Fruit fly (Drosophila melanogaster): Measurements from ENCODE around the gene CG9072.

CG9072 gene

dm6 chrX:15089146-15089698 lies 6.6 kb downstream of the CG9072 start, which contains the start of gene Rab3-GEF (continued):
- TF ChIP-seq H15 (GFP tag; IDR thresholded peaks at IDR 0.05) (no peak), Myb (GFP tag; optimal IDR thresholded peaks at IDR 0.05) (no peak), Six4 (GFP tag; optimal IDR thresholded peaks at IDR 0.05) (no peak), CG7372 (GFP tag; IDR thresholded peaks at IDR 0.05) (no peak), CG4360 (GFP tag; IDR thresholded peaks at IDR 0.05) (no peak), MBD-R2 (GFP tag; IDR thresholded peaks at IDR 0.05) (no peak), row (GFP tag; IDR thresholded peaks at IDR 0.05) (peak; percentile 53; the same call in 2 of the 3 replicates), CG3065 (GFP tag; optimal IDR thresholded peaks at IDR 0.05) (no peak), Sry-δ (GFP tag; optimal IDR thresholded peaks at IDR 0.05) (peak; percentile 14), CHES-1-like (GFP tag; optimal IDR thresholded peaks at IDR 0.05) (no peak), CG7745 (tag; optimal IDR thresholded peaks at IDR 0.05) (no peak), Sox100B (GFP tag; optimal IDR thresholded peaks at IDR 0.05) (no peak), maf-S (GFP tag; optimal IDR thresholded peaks at IDR 0.05) (no peak), abd-A (tag; optimal IDR thresholded peaks at IDR 0.05) (peak; percentile 34), sima (GFP tag; optimal IDR thresholded peaks at IDR 0.05) (no peak), Dek (tag; optimal IDR thresholded peaks at IDR 0.05) (no peak)

- TF ChIP-seq Eip74EF (GFP tag; optimal IDR thresholded peaks at IDR 0.05) (no peak), Xbp1 (GFP tag; optimal IDR thresholded peaks at IDR 0.05) (peak; percentile 69), Lpt (GFP tag; optimal IDR thresholded peaks at IDR 0.05) (no peak), Kr (GFP tag; optimal IDR thresholded peaks at IDR 0.05) (no peak), da (GFP tag; optimal IDR thresholded peaks at IDR 0.05) (no peak), Gsc (GFP tag; IDR thresholded peaks at IDR 0.05) (no peak), Sin3A (optimal IDR thresholded peaks at IDR 0.05) (peak; percentile 17), chinmo (GFP tag; IDR thresholded peaks at IDR 0.05; ENCODE audit: partially characterized antibody) (0 out of 4 replicates have a peak, but pooled peaks have one; percentile 62), wdn (GFP tag; IDR thresholded peaks at IDR 0.05) (0 out of 2 replicates have a peak, but pooled peaks have one; percentile 30), CG2202 (tag; optimal IDR thresholded peaks at IDR 0.05) (peak; percentile 33), B-H1 (GFP tag; IDR thresholded peaks at IDR 0.05) (peak; percentile 60), CG5245 (GFP tag; optimal IDR thresholded peaks at IDR 0.05) (peak; percentile 16), gcm (GFP tag; optimal IDR thresholded peaks at IDR 0.05) (peak; percentile 41), sc (optimal IDR thresholded peaks at IDR 0.05) (no peak), sc (GFP tag; optimal IDR thresholded peaks at IDR 0.05) (no peak), bigmax (GFP tag; optimal IDR thresholded peaks at IDR 0.05) (no peak), Six4 (GFP tag; optimal IDR thresholded peaks at IDR 0.05) (peak; percentile 53), Dip2 (GFP tag; IDR thresholded peaks at IDR 0.05) (no peak), fd102C (GFP tag; optimal IDR thresholded peaks at IDR 0.05) (no peak), CG34224 (GFP tag; IDR thresholded peaks at IDR 0.05; ENCODE audit: partially characterized antibody) (peak; percentile 73; the same call in 2 of the 3 replicates), ken (GFP tag; IDR thresholded peaks at IDR 0.05) (peak; percentile 56; the same call in 1 of the 3 replicates), CG7357 (GFP tag; IDR thresholded peaks at IDR 0.05) (0 out of 3 replicates have a peak, but pooled peaks have one; percentile 35), Mrtf (GFP tag; IDR thresholded peaks at IDR 0.05) (0 out of 3 replicates have a peak, but pooled peaks have one; percentile 5), CG1832 (GFP tag; optimal IDR thresholded peaks at IDR 0.05) (peak; percentile 69), ash1 (GFP tag; optimal IDR thresholded peaks at IDR 0.05) (no peak), CG7786 (GFP tag; optimal IDR thresholded peaks at IDR 0.05) (no peak), Jarid2 (GFP tag; optimal IDR thresholded peaks at IDR 0.05) (no peak), peb (GFP tag; IDR thresholded peaks at IDR 0.05) (peak; percentile 40; the same call in 1 of the 2 replicates), CG11085 (GFP tag; IDR thresholded peaks at IDR 0.05) (peak; percentile 60; the same call in 1 of the 2 replicates), ATbp (GFP tag; optimal IDR thresholded peaks at IDR 0.05) (peak; percentile 19), fd3F (GFP tag; optimal IDR thresholded peaks at IDR 0.05) (peak; percentile 55), Atf6 (GFP tag; IDR thresholded peaks at IDR 0.05) (peak; percentile 49), crol (GFP tag; IDR thresholded peaks at IDR 0.05) (no peak), BtbVII (GFP tag; optimal IDR thresholded peaks at IDR 0.05) (no peak)
Observed at dm6 chrX:15085777-15086510, 9.9 kb downstream of the CG9072 start, which contains the start of the genes CG15027 and Dbct. Gene CG15027, minus strand, starts transcription at chrX:15085827. Gene Dbct, plus strand, starts transcription at chrX:15086125.

Measured in whole organism, embryonic.